Worm (Caenorhabditis elegans): ENCODE data around the gene C02F5.13.

ce11 chrIII:8228916-8229315 lies 18.2 kb upstream of the C02F5.13 start:
- no peak for TF ChIP-seq alr-1 (tag; optimal IDR thresholded peaks at IDR 0.05)
- TF ChIP-seq ZK546.5 (tag; optimal IDR thresholded peaks at IDR 0.05): no peak
- peak; percentile 44 for TF ChIP-seq nhr-25 (tag; optimal IDR thresholded peaks at IDR 0.05)
- no peak for TF ChIP-seq lin-39 (tag; optimal IDR thresholded peaks at IDR 0.05)

Data from whole organism, L2 larva.